Worm (Caenorhabditis elegans): ENCODE results near the gene Y38E10A.22.

Y38E10A.22 gene

DNA sequence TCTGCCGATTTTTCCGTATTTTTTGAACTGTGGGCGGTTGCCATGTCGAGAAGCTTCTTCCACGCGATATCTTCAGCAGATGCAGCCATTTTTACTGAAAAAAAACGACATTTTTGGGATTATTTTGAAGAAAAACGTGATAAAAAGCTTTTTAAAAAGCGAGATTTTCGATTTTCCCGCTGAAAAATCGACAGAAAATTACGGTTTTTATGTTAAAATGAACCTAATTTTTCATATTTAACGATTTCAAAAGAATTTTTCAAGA is at the start of gene Y38E10A.22:
Gene Y38E10A.22, minus strand, starts transcription at position 101 of the 265 bp plus-strand sequence.
- TF ChIP-seq ceh-82 (tag; optimal IDR thresholded peaks at IDR 0.05) (no peak), mml-1 (tag; optimal IDR thresholded peaks at IDR 0.05) (no peak), elt-2 (tag; optimal IDR thresholded peaks at IDR 0.05) (no peak), R02D3.7 (tag; optimal IDR thresholded peaks at IDR 0.05) (no peak), lsy-12 (tag; optimal IDR thresholded peaks at IDR 0.05) (no peak), ama-1 (optimal IDR thresholded peaks at IDR 0.05) (no peak), nhr-77 (tag; optimal IDR thresholded peaks at IDR 0.05) (no peak), snpc-4 (tag; optimal IDR thresholded peaks at IDR 0.05) (no peak), skn-1 (tag; optimal IDR thresholded peaks at IDR 0.05) (no peak), ceh-16 (tag; optimal IDR thresholded peaks at IDR 0.05) (no peak), elt-3 (tag; optimal IDR thresholded peaks at IDR 0.05) (no peak), ztf-4 (tag; optimal IDR thresholded peaks at IDR 0.05) (no peak), ceh-28 (tag; optimal IDR thresholded peaks at IDR 0.05) (no peak)

DNA sequence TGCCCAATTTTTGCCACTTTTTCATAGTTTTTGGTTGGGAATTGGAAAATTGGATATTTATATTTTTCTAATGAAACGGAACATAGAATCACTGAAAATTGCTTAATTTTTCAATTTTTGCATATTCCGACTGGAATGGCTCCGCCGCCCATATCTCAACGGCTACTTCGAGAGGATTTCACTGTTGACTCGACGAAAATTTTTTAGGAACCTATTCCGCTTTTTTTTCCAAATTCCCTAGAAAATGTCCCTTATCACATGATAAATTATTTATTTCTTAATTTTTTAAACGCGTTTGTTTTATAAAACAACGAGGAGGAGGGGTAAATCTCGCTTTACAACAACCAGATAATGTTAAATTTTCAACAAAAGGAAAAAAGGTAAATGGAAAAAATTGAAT is 49.1 kb upstream of the Y38E10A.22 start:
- TF ChIP-seq pha-4 (tag; optimal IDR thresholded peaks at IDR 0.05) (no peak), nhr-237 (tag; optimal IDR thresholded peaks at IDR 0.05) (no peak), jun-1 (tag; optimal IDR thresholded peaks at IDR 0.05) (no peak), nhr-12 (tag; optimal IDR thresholded peaks at IDR 0.05) (no peak)

DNA sequence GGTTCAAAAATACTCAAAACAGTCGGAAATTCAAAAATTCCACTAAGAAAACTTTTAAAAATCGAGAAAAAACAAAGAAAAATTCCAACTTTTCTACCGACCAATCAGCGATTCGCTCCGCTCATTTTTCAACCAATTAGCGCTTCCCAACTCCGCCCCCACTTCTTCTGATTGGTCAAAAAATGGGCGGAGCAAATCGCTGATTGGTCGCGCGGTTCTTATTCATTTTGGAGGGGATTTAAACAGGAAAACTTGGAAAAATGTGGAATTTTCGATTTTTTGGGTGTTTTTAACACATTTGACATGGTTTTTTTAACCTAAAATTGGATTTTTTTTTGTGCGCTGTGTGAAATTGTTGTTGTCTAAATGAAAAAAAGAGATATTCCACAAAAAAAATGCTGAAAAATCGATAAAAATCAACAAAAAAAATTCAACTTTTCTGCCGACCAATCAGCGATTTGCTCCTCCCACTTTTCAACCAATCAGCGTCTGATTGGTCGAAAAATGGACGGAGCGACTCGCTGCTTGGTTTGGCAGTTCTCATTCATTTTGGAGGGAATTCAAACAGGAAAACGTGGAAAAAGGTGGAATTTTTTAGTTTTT is 45.2 kb upstream of the Y38E10A.22 start:
- TF ChIP-seq nfya-1 (tag; optimal IDR thresholded peaks at IDR 0.05; ENCODE audit: insufficient read depth) (peak; percentile 92), nhr-77 (tag; optimal IDR thresholded peaks at IDR 0.05) (no peak)

DNA sequence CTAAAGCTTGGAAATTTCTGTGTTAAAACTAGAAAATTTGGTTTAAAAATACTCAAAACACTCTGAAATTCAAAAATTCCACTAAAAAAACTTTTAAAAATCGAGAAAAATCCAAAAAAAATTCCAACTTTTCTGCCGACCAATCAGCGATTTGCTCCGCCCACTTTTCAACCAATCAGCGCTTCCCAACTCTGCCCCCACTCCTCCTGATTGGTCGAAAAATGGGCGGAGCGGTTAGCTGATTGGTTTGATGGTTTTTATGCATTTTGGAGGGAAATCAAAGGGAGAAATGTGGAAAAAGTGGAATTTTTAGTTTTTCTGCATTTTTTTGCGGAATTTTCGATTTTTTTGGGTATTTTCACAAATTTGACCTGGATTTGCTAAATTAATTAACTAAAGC is 44.4 kb upstream of the Y38E10A.22 start:
- TF ChIP-seq daf-12 (tag; optimal IDR thresholded peaks at IDR 0.05) (no peak), nfya-1 (tag; optimal IDR thresholded peaks at IDR 0.05; ENCODE audit: insufficient read depth) (peak; percentile 92)

DNA sequence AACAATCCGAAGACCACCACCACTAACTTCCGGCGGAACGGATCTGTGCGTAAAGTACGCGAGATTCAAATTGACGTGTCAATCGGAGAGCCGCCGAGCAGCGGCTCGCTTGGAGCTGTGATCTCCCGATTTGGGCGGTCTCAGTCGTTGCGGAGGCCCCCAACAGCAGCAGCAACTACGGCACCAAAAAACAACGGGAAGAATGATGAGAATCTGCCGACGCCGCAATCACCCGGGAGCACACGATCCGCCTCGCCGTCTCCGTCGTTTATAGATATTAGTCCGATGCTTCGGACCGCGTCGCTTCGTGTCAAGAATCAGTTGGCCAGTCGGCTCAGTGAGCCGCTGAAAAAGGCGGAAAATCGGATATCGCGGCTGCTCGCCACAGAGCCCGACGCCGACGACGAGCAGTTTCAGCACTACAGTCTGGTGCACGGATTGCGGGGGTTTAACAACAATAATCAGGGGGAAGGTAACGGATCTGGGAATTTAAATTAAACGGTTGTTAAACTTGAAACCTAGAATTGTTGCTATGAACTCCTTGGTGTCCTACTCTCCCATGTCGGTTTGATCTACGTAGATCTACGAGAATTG is 38.2 kb upstream of the Y38E10A.22 start:
- TF ChIP-seq zag-1 (tag; optimal IDR thresholded peaks at IDR 0.05) = no peak
- no peak for TF ChIP-seq unc-39 (tag; optimal IDR thresholded peaks at IDR 0.05)
- no peak for TF ChIP-seq ceh-28 (tag; optimal IDR thresholded peaks at IDR 0.05)
- no peak for TF ChIP-seq snpc-4 (tag; optimal IDR thresholded peaks at IDR 0.05)
- TF ChIP-seq jun-1 (tag; optimal IDR thresholded peaks at IDR 0.05) = no peak
- no peak for TF ChIP-seq ceh-16 (tag; optimal IDR thresholded peaks at IDR 0.05)
- no peak for TF ChIP-seq ceh-9 (tag; optimal IDR thresholded peaks at IDR 0.05)
- no peak for TF ChIP-seq lin-15B (tag; optimal IDR thresholded peaks at IDR 0.05)
- TF ChIP-seq nhr-77 (tag; optimal IDR thresholded peaks at IDR 0.05) = no peak
- TF ChIP-seq hmg-11 (tag; optimal IDR thresholded peaks at IDR 0.05) = no peak
- no peak for TF ChIP-seq ceh-82 (tag; optimal IDR thresholded peaks at IDR 0.05)
- TF ChIP-seq aly-2 (tag; optimal IDR thresholded peaks at IDR 0.05) = no peak
- TF ChIP-seq R02D3.7 (tag; optimal IDR thresholded peaks at IDR 0.05) = no peak
- TF ChIP-seq elt-3 (tag; optimal IDR thresholded peaks at IDR 0.05) = no peak

DNA sequence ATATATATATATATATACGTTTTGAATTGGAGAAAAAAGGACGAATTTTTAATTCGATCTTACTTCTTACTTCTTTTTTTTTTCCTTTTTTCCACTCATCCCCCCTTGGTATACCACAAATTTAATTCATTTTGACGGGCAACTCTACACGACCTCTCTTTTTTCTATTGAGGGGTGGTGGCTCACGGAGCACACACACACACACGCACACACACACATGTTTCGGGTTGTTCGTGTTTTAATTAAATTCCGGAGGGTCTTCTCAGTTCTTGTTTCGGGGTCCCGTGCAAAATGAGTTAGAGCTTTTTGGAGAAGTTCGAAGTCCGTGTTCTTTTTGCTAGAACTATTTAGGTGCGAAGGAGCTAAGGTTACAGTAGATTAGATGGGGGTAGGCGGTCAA is 33.9 kb upstream of the Y38E10A.22 start:
- no peak for TF ChIP-seq fkh-10 (GFP tag; optimal IDR thresholded peaks at IDR 0.05)
- no peak for TF ChIP-seq nhr-76 (tag; optimal IDR thresholded peaks at IDR 0.05)
- no peak for TF ChIP-seq elt-3 (tag; optimal IDR thresholded peaks at IDR 0.05)

DNA sequence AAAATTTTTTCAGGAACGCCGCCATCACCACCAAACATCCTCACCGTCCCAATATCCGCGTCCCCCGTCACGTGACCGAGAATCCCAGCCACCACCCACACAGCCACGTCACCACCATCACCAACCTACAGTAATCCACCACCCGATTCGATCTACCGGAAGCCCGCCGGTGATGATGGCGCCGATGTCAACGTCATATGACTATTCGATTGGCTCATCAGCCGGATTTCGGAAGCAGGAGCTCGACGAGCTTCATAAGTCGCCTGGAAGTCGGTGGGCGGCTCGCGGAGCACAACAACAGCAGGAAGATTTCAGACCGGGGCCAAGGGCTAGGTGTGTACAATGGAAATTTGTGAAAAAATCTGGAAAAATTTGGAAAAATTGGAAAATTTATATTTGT is 18.5 kb upstream of the Y38E10A.22 start:
- TF ChIP-seq nhr-77 (tag; optimal IDR thresholded peaks at IDR 0.05) = no peak
- no peak for TF ChIP-seq R02D3.7 (tag; optimal IDR thresholded peaks at IDR 0.05)
- no peak for TF ChIP-seq sea-2 (GFP tag; optimal IDR thresholded peaks at IDR 0.05)
- no peak for TF ChIP-seq nhr-76 (tag; optimal IDR thresholded peaks at IDR 0.05)
- TF ChIP-seq ceh-28 (tag; optimal IDR thresholded peaks at IDR 0.05) = no peak
- no peak for TF ChIP-seq nhr-237 (tag; optimal IDR thresholded peaks at IDR 0.05)
- TF ChIP-seq ztf-11 (tag; optimal IDR thresholded peaks at IDR 0.05) = no peak
- no peak for TF ChIP-seq fkh-10 (GFP tag; optimal IDR thresholded peaks at IDR 0.05)
- no peak for TF ChIP-seq fkh-2 (tag; optimal IDR thresholded peaks at IDR 0.05)
- no peak for TF ChIP-seq egl-5 (tag; optimal IDR thresholded peaks at IDR 0.05)
- no peak for TF ChIP-seq elt-1 (tag; optimal IDR thresholded peaks at IDR 0.05)
- TF ChIP-seq nhr-11 (tag; optimal IDR thresholded peaks at IDR 0.05) = no peak
